Fruit fly (Drosophila melanogaster) whole organism, embryonic: ENCODE data around the gene raw.
A peak's percentile ranks its signal among the peaks of the same experiment; 100 is the strongest.

ENCODE experiments used
- Ada2b ChIP-seq: fragments of 200-800 bp; sonication (Bioruptor generic); IDR thresholded peaks from 2 replicates; pipeline ENCODE4 v1.3.6; 2022; ENCODE audit warnings: missing biosample characterization, missing genetic modification characterization
- Bteb2 ChIP-seq: fragments of 200-800 bp; sonication (Bioruptor generic); optimal IDR thresholded peaks from 2 replicates; lab custom pipeline; 2016; ENCODE audit warnings: missing biosample characterization, missing genetic modification characterization
- CG1024 ChIP-seq: fragments of 200-800 bp; sonication (Bioruptor generic); IDR thresholded peaks from 2 replicates; pipeline ENCODE4 v1.3.6; 2022; ENCODE audit warnings: missing biosample characterization, missing genetic modification characterization
- CG11085 ChIP-seq: fragments of 200-800 bp; sonication (Bioruptor generic); IDR thresholded peaks from 2 replicates; pipeline ENCODE4 v1.3.6; 2022; ENCODE audit warnings: missing biosample characterization, missing genetic modification characterization
- CG12299 ChIP-seq: fragments of 200-800 bp; sonication (Bioruptor generic); optimal IDR thresholded peaks from 2 replicates; lab custom pipeline; 2018; ENCODE audit warnings: missing biosample characterization, mild to moderate bottlenecking, missing genetic modification characterization
- CG13287 ChIP-seq: fragments of 200-800 bp; sonication (Bioruptor generic); IDR thresholded peaks from 2 replicates; pipeline ENCODE4 v1.3.6; 2022; ENCODE audit warnings: missing biosample characterization, missing genetic modification characterization; ENCODE audit not compliant: partially characterized antibody
- CG14667 ChIP-seq: fragments of 200-800 bp; sonication (Bioruptor generic); IDR thresholded peaks from 2 replicates; pipeline ENCODE4 v1.3.6; 2022; ENCODE audit warnings: missing biosample characterization, missing genetic modification characterization
- CG17361 ChIP-seq: fragments of 200-800 bp; sonication (Bioruptor generic); IDR thresholded peaks from 3 replicates; pipeline ENCODE4 v1.3.6; 2022; ENCODE audit warnings: missing biosample characterization, missing genetic modification characterization
- CG2129 ChIP-seq: fragments of 200-800 bp; sonication (Bioruptor generic); IDR thresholded peaks from 2 replicates; pipeline ENCODE4 v1.3.6; 2022; ENCODE audit warnings: missing biosample characterization, missing genetic modification characterization; ENCODE audit not compliant: partially characterized antibody
- CG3726 ChIP-seq: fragments of 200-800 bp; sonication (Bioruptor generic); IDR thresholded peaks from 3 replicates; pipeline ENCODE4, ENCODE4 v1.3.6; 2022; ENCODE audit warnings: missing biosample characterization, missing genetic modification characterization
- CG3838 ChIP-seq: fragments of 200-800 bp; sonication (Bioruptor generic); optimal IDR thresholded peaks from 3 replicates; lab custom pipeline; 2016; ENCODE audit warnings: missing biosample characterization, missing genetic modification characterization
- CG6175 ChIP-seq: fragments of 200-800 bp; sonication (Bioruptor generic); IDR thresholded peaks from 3 replicates; pipeline ENCODE4 v1.3.6; 2022; ENCODE audit warnings: missing biosample characterization, missing genetic modification characterization
- CG7556 ChIP-seq: fragments of 200-800 bp; sonication (Bioruptor generic); optimal IDR thresholded peaks from 2 replicates; lab custom pipeline; 2017; ENCODE audit warnings: missing biosample characterization, mild to moderate bottlenecking, missing genetic modification characterization
- CG8359 ChIP-seq: fragments of 200-800 bp; sonication (Bioruptor generic); optimal IDR thresholded peaks from 2 replicates; lab custom pipeline; 2017; ENCODE audit warnings: missing biosample characterization, mild to moderate bottlenecking, missing genetic modification characterization, borderline replicate concordance
- CG9609 ChIP-seq: fragments of 200-800 bp; sonication (Bioruptor generic); optimal IDR thresholded peaks from 3 replicates; lab custom pipeline; 2016; ENCODE audit warnings: missing biosample characterization, missing genetic modification characterization
- Dbx ChIP-seq: fragments of 200-800 bp; sonication (Bioruptor generic); IDR thresholded peaks from 3 replicates; pipeline ENCODE4 v1.3.6; 2022; ENCODE audit warnings: missing biosample characterization, missing genetic modification characterization
- Dp ChIP-seq: fragments of 200-800 bp; sonication (Bioruptor generic); optimal IDR thresholded peaks from 2 replicates; lab custom pipeline; 2018; ENCODE audit warnings: missing biosample characterization, mild to moderate bottlenecking, missing genetic modification characterization, moderate library complexity
- Ets97D ChIP-seq: fragments of 200-800 bp; sonication (Bioruptor generic); optimal IDR thresholded peaks from 3 replicates; lab custom pipeline; 2016; ENCODE audit warnings: missing biosample characterization, missing genetic modification characterization
- Fer2 ChIP-seq: fragments of 200-800 bp; sonication (Bioruptor generic); optimal IDR thresholded peaks from 2 replicates; lab custom pipeline; 2018; ENCODE audit warnings: missing biosample characterization, mild to moderate bottlenecking, missing genetic modification characterization, moderate library complexity
- HLH4C ChIP-seq: fragments of 200-800 bp; sonication (Bioruptor generic); IDR thresholded peaks from 3 replicates; pipeline ENCODE4 v1.3.6; 2022; ENCODE audit warnings: missing biosample characterization, missing genetic modification characterization; ENCODE audit not compliant: partially characterized antibody
- HmgD ChIP-seq: fragments of 200-800 bp; sonication (Bioruptor generic); optimal IDR thresholded peaks from 3 replicates; lab custom pipeline; 2016; ENCODE audit warnings: missing biosample characterization, missing genetic modification characterization
- Hmx ChIP-seq: fragments of 200-800 bp; sonication (Bioruptor generic); optimal IDR thresholded peaks from 2 replicates; lab custom pipeline; 2016; ENCODE audit warnings: missing biosample characterization, missing genetic modification characterization
- Hr51 ChIP-seq, 2 experiments: fragments of 200-800 bp; sonication (Bioruptor generic); optimal IDR thresholded peaks; 2 replicates in 1 of 2; 3 replicates in 1 of 2; lab custom pipeline; 2016 to 2018; ENCODE audit warnings: missing biosample characterization in 2 of 2, missing genetic modification characterization in 2 of 2, mild to moderate bottlenecking in 1 of 2, moderate library complexity in 1 of 2
- Hsf ChIP-seq: fragments of 200-800 bp; sonication (Bioruptor generic); optimal IDR thresholded peaks from 3 replicates; lab custom pipeline; 2016; ENCODE audit warnings: missing biosample characterization, missing genetic modification characterization
- Jarid2 ChIP-seq: fragments of 200-800 bp; sonication (Bioruptor generic); optimal IDR thresholded peaks from 3 replicates; lab custom pipeline; 2017; ENCODE audit warnings: mild to moderate bottlenecking, missing biosample characterization, missing genetic modification reagents, missing genetic modification characterization
- Lim3 ChIP-seq: fragments of 200-800 bp; sonication (Bioruptor generic); IDR thresholded peaks from 2 replicates; pipeline ENCODE4 v1.3.6; 2022; ENCODE audit warnings: missing biosample characterization, missing genetic modification characterization
- MBD-R2 ChIP-seq: fragments of 200-800 bp; sonication (Bioruptor generic); IDR thresholded peaks from 2 replicates; pipeline ENCODE4 v1.3.6; 2022; ENCODE audit warnings: missing biosample characterization, missing genetic modification characterization
- Max ChIP-seq: fragments of 200-800 bp; sonication (Bioruptor generic); optimal IDR thresholded peaks from 2 replicates; lab custom pipeline; 2016; ENCODE audit warnings: missing biosample characterization, mild to moderate bottlenecking, missing genetic modification characterization
- Six4 ChIP-seq: fragments of 200-800 bp; sonication (Bioruptor generic); optimal IDR thresholded peaks from 2 replicates; lab custom pipeline; 2016; ENCODE audit warnings: missing biosample characterization, missing genetic modification characterization
- Sox102F ChIP-seq: fragments of 200-800 bp; sonication (Bioruptor generic); optimal IDR thresholded peaks from 2 replicates; lab custom pipeline; 2018; ENCODE audit warnings: missing biosample characterization, mild to moderate bottlenecking, missing genetic modification characterization, moderate library complexity
- Usf ChIP-seq: fragments of 200-800 bp; sonication (Bioruptor generic); optimal IDR thresholded peaks from 2 replicates; lab custom pipeline; 2017; ENCODE audit warnings: missing genotype, missing biosample characterization, missing genetic modification characterization
- al ChIP-seq: fragments of 200-800 bp; sonication (Bioruptor generic); IDR thresholded peaks from 2 replicates; pipeline ENCODE4 v1.3.6; 2022; ENCODE audit warnings: missing biosample characterization, missing genetic modification characterization
- ara ChIP-seq: fragments of 200-800 bp; sonication (Bioruptor generic); IDR thresholded peaks from 2 replicates; pipeline ENCODE4 v1.3.6; 2022; ENCODE audit warnings: missing biosample characterization, missing genetic modification characterization
- az2 ChIP-seq: fragments of 200-800 bp; sonication (Bioruptor generic); optimal IDR thresholded peaks from 3 replicates; lab custom pipeline; 2016; ENCODE audit warnings: missing biosample characterization, missing genetic modification characterization
- chinmo ChIP-seq: fragments of 200-800 bp; sonication (Bioruptor generic); IDR thresholded peaks from 4 replicates; pipeline ENCODE4 v1.3.6; 2022; ENCODE audit warnings: missing biosample characterization, missing genetic modification characterization; ENCODE audit not compliant: partially characterized antibody
- danr ChIP-seq: fragments of 200-800 bp; sonication (Bioruptor generic); IDR thresholded peaks from 2 replicates; pipeline ENCODE4 v1.3.6; 2022; ENCODE audit warnings: missing biosample characterization, missing genetic modification characterization
- ems ChIP-seq: fragments of 200-800 bp; sonication (Bioruptor generic); optimal IDR thresholded peaks from 3 replicates; lab custom pipeline; 2016; ENCODE audit warnings: missing biosample characterization, missing genetic modification characterization
- en ChIP-seq: fragments of 200-800 bp; sonication (Bioruptor generic); optimal IDR thresholded peaks from 2 replicates; lab custom pipeline; 2016; ENCODE audit warnings: missing biosample characterization, missing genetic modification characterization
- esg ChIP-seq: fragments of 200-800 bp; sonication (Bioruptor generic); conservative IDR thresholded peaks from 2 replicates; pipeline ENCODE4 v1.3.6; 2022; ENCODE audit warnings: missing biosample characterization, missing genetic modification characterization
- eve ChIP-seq, 2 experiments: fragments of >200 bp; optimal IDR thresholded peaks; 2 replicates each; lab custom pipeline; 2017; ENCODE audit warnings: missing biosample characterization in 2 of 2, missing genetic modification characterization in 2 of 2
- gsb-n ChIP-seq: fragments of 200-800 bp; sonication (Bioruptor generic); optimal IDR thresholded peaks from 3 replicates; lab custom pipeline; 2018; ENCODE audit warnings: missing biosample characterization, mild to moderate bottlenecking, missing genetic modification characterization
- hbn ChIP-seq: fragments of 200-800 bp; sonication (Bioruptor generic); IDR thresholded peaks from 2 replicates; pipeline ENCODE4 v1.3.6; 2022; ENCODE audit warnings: missing biosample characterization, missing genetic modification characterization; ENCODE audit not compliant: partially characterized antibody
- onecut ChIP-seq: fragments of 200-800 bp; sonication (Bioruptor generic); IDR thresholded peaks from 2 replicates; pipeline ENCODE4 v1.3.6; 2022; ENCODE audit warnings: missing biosample characterization, missing genetic modification characterization
- pan ChIP-seq, 4 experiments: fragments of >200 bp in 3 of 4; fragments of 200-800 bp in 1 of 4; sonication (Bioruptor generic) in 1 of 4; optimal IDR thresholded peaks in 3 of 4; IDR thresholded peaks in 1 of 4; 2 replicates each; pipeline versions ENCODE4 v1.3.6 to Lab custom; 2017 to 2022; ENCODE audit warnings: missing biosample characterization in 2 of 4, missing genetic modification characterization in 2 of 4, mixed read lengths in 1 of 4
- pzg ChIP-seq: fragments of 200-800 bp; sonication (Bioruptor generic); optimal IDR thresholded peaks from 3 replicates; lab custom pipeline; 2018; ENCODE audit warnings: missing biosample characterization, mild to moderate bottlenecking, missing genetic modification characterization, moderate library complexity
- ranshi ChIP-seq: fragments of 200-800 bp; sonication (Bioruptor generic); IDR thresholded peaks from 2 replicates; pipeline ENCODE4 v1.3.6; 2022; ENCODE audit warnings: missing biosample characterization, missing genetic modification characterization
- sc ChIP-seq, 3 experiments: fragments of >200 bp in 2 of 3; fragments of 200-800 bp in 1 of 3; sonication (Bioruptor generic) in 1 of 3; optimal IDR thresholded peaks; 2 replicates in 2 of 3; 3 replicates in 1 of 3; lab custom pipeline; 2017; ENCODE audit warnings: mild to moderate bottlenecking in 1 of 3, missing biosample characterization in 1 of 3, missing genetic modification characterization in 1 of 3, missing genetic modification reagents in 1 of 3
- sqz ChIP-seq: fragments of 200-800 bp; sonication (Bioruptor generic); optimal IDR thresholded peaks from 3 replicates; lab custom pipeline; 2018; ENCODE audit warnings: missing biosample characterization, mild to moderate bottlenecking, missing genetic modification characterization
- ssp ChIP-seq: fragments of 200-800 bp; sonication (Bioruptor generic); IDR thresholded peaks from 2 replicates; pipeline ENCODE4 v1.3.6; 2022; ENCODE audit warnings: missing biosample characterization, missing genetic modification characterization
- tna ChIP-seq: fragments of 200-800 bp; sonication (Bioruptor generic); IDR thresholded peaks from 2 replicates; pipeline ENCODE4 v1.3.6; 2022; ENCODE audit warnings: missing biosample characterization, missing genetic modification characterization; ENCODE audit not compliant: partially characterized antibody

raw gene

dm6 chr2L:8739984-8740756 is at the start of gene raw (continued):
- TF ChIP-seq CG6175 (GFP tag; lab: Robert Waterston, UW) (no peak), CG1024 (GFP tag; lab: Robert Waterston, UW) (no peak), CG11085 (GFP tag; lab: Robert Waterston, UW) (no peak), HLH4C (GFP tag; lab: Robert Waterston, UW) (no peak), ems (GFP tag; lab: Kevin White, UChicago) (no peak), onecut (GFP tag; lab: Robert Waterston, UW) (no peak), CG17361 (GFP tag; lab: Robert Waterston, UW) (no peak), CG8359 (GFP tag; lab: Kevin White, UChicago) (no peak), eve (GFP tag; optimal IDR thresholded peaks at IDR 0.05; lab: Kevin White, UChicago) (peak in 1 of 2 experiments; percentile 79), Fer2 (no peak), Hmx (GFP tag; lab: Kevin White, UChicago) (no peak), Max (GFP tag; lab: Kevin White, UChicago) (no peak), CG3838 (GFP tag; lab: Kevin White, UChicago) (no peak), Sox102F (GFP tag; lab: Kevin White, UChicago) (no peak), Ada2b (GFP tag; lab: Robert Waterston, UW) (no peak), ssp (GFP tag; lab: Robert Waterston, UW) (no peak), tna (GFP tag; lab: Robert Waterston, UW) (no peak), ranshi (GFP tag; lab: Robert Waterston, UW) (no peak), sc (optimal IDR thresholded peaks at IDR 0.05; lab: Kevin White, UChicago) (no peak), sc (GFP tag; optimal IDR thresholded peaks at IDR 0.05; lab: Kevin White, UChicago) (no peak), ara (GFP tag; lab: Robert Waterston, UW) (no peak), Lim3 (GFP tag; lab: Robert Waterston, UW) (no peak), CG9609 (no peak), CG7556 (GFP tag; lab: Kevin White, UChicago) (no peak), en (no peak), al (GFP tag; lab: Robert Waterston, UW) (no peak), MBD-R2 (GFP tag; lab: Robert Waterston, UW) (no peak), pzg (no peak), Usf (GFP tag; lab: Kevin White, UChicago) (no peak), sqz (no peak), CG13287 (GFP tag; lab: Robert Waterston, UW) (peak; percentile 28), hbn (GFP tag; lab: Robert Waterston, UW) (no peak), Dp (GFP tag; lab: Kevin White, UChicago) (no peak), CG12299 (no peak), HmgD (GFP tag; lab: Kevin White, UChicago) (peak; percentile 14), CG3726 (GFP tag; lab: Robert Waterston, UW) (no peak)
- TF ChIP-seq, all 482 proteins: peak for 84

DNA sequence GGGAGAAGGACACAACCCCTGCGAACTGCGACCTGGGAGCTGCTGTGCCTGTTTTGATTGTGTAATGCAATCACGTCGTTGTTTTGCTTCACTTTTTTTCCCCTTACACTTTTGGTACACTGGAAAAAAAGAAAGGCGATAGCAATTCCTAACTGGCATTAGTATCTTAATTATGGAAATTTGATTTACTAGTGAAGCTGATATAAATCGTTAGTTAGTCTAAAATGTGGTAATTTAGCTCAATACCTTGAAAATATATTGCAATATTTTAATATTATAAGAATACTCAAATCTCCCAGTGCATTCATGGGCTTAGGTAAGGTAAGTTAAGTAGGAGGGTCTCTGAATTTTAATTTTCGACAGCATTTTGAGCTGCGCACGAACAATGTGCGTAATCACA is 47.1 kb upstream of the raw start:
- TF ChIP-seq az2 (GFP tag; lab: Kevin White, UChicago), result no peak
- TF ChIP-seq Jarid2 (GFP tag; lab: Kevin White, UChicago), result no peak
- TF ChIP-seq pan (optimal IDR thresholded peaks at IDR 0.05; lab: Kevin White, UChicago), result no peak
- TF ChIP-seq pan (GFP tag; optimal IDR thresholded peaks at IDR 0.05 in 1 of 2, IDR thresholded peaks at IDR 0.05 in 1 of 2), result no peak
- TF ChIP-seq gsb-n (tag; lab: Kevin White, UChicago), result peak; percentile 14
- no peak for TF ChIP-seq Six4
- no peak for TF ChIP-seq Bteb2 (GFP tag; lab: Kevin White, UChicago)
- TF ChIP-seq CG2129, result no peak
- TF ChIP-seq esg (GFP tag; lab: Robert Waterston, UW), result 0 out of 2 replicates have a peak, but pooled peaks have one; percentile 11
- TF ChIP-seq CG14667 (GFP tag; lab: Robert Waterston, UW), result no peak
- no peak for TF ChIP-seq Ets97D (GFP tag; lab: Kevin White, UChicago)
- TF ChIP-seq Hsf (GFP tag; lab: Kevin White, UChicago), result no peak
- no peak for TF ChIP-seq Dbx
- peak in 1 of 2 experiments; percentile 32 for TF ChIP-seq Hr51 (GFP tag; optimal IDR thresholded peaks at IDR 0.05; lab: Kevin White, UChicago)
- no peak for TF ChIP-seq chinmo (GFP tag; lab: Robert Waterston, UW)
- no peak for TF ChIP-seq danr (GFP tag; lab: Robert Waterston, UW)
